Fruit fly (Drosophila melanogaster) whole organism, pupa: Measurements from ENCODE around the gene CG3339.
A peak's percentile ranks its signal among the peaks of the same experiment; 100 is the strongest.

Source experiments
- CG10348 ChIP-seq: fragments of 200-800 bp; sonication (Bioruptor generic); IDR thresholded peaks from 2 replicates; pipeline ENCODE4 v1.3.6; 2022; ENCODE audit warnings: missing biosample characterization, missing genetic modification characterization
- CG12605 ChIP-seq: fragments of 200-800 bp; sonication (Bioruptor generic); IDR thresholded peaks from 2 replicates; pipeline ENCODE4 v1.3.6; 2022; ENCODE audit warnings: missing biosample characterization, missing genetic modification characterization
- CG13204 ChIP-seq: fragments of 200-800 bp; sonication (Bioruptor generic); optimal IDR thresholded peaks from 2 replicates; lab custom pipeline; 2018; ENCODE audit warnings: missing biosample characterization, mild to moderate bottlenecking, missing genetic modification characterization, moderate library complexity
- CG4496 ChIP-seq: fragments of 200-800 bp; sonication (Bioruptor generic); IDR thresholded peaks from 3 replicates; pipeline ENCODE4 v1.3.6; 2022; ENCODE audit warnings: missing biosample characterization, missing genetic modification characterization
- CG9948 ChIP-seq: fragments of 200-800 bp; sonication (Bioruptor generic); optimal IDR thresholded peaks from 2 replicates; lab custom pipeline; 2018; ENCODE audit warnings: missing biosample characterization, mild to moderate bottlenecking, missing genetic modification characterization, moderate library complexity
- D1 ChIP-seq: fragments of 200-800 bp; sonication (Bioruptor generic); optimal IDR thresholded peaks from 2 replicates; lab custom pipeline; 2018; ENCODE audit warnings: missing biosample characterization, mild to moderate bottlenecking, missing genetic modification characterization, moderate library complexity
- Pif1A ChIP-seq: fragments of 200-800 bp; sonication (Bioruptor generic); optimal IDR thresholded peaks from 3 replicates; lab custom pipeline; 2016; ENCODE audit warnings: missing biosample characterization, missing genetic modification characterization
- gl ChIP-seq: fragments of 200-800 bp; sonication (Bioruptor generic); optimal IDR thresholded peaks from 2 replicates; lab custom pipeline; 2018; ENCODE audit warnings: missing biosample characterization, mild to moderate bottlenecking, missing genetic modification characterization
- rn ChIP-seq: fragments of 200-800 bp; sonication (Bioruptor generic); IDR thresholded peaks from 2 replicates; pipeline ENCODE4 v1.3.6; 2022; ENCODE audit warnings: missing biosample characterization, missing genetic modification characterization

dm6 chr3R:27253136-27253920 lies 68.8 kb downstream of the CG3339 start, which contains the start of gene pll:
- TF ChIP-seq CG10348 (GFP tag; lab: Robert Waterston, UW) (0 out of 2 replicates have a peak, but pooled peaks have one; percentile 50), CG4496 (GFP tag; lab: Robert Waterston, UW) (peak; percentile 94), CG9948 (tag; lab: Kevin White, UChicago) (peak; percentile 64), gl (tag; lab: Kevin White, UChicago) (no peak), CG13204 (GFP tag; lab: Kevin White, UChicago) (no peak), rn (GFP tag; lab: Robert Waterston, UW) (peak; percentile 70; the same call in 1 of the 2 replicates), D1 (no peak), CG12605 (GFP tag; lab: Robert Waterston, UW) (peak; percentile 90), Pif1A (GFP tag; lab: Kevin White, UChicago) (no peak)
